Worm (Caenorhabditis elegans): ENCODE measurements around the gene T24A6.7.

DNA sequence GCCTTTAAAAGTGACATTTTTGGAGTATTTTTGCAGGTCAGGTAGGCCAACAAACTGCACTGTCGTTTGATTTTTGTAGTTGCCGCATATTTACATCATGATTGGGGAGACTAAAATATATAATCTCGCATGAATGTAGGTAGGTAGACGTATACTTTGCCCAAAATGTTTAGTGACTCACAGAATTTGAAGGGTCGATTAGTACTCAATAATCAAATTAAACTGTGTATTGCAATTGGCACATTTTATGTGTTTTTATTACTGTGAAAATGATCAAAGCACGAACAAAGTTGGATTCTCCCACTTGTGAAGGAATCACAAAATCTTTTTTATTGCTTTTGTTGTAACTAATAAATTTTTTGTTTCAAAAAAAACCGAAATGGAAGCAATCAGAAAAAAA is 28.2 kb upstream of the T24A6.7 start, which contains the start of gene C07G3.15:
- TF ChIP-seq W03F9.2 (tag; optimal IDR thresholded peaks at IDR 0.05) (no peak), dao-5 (tag; optimal IDR thresholded peaks at IDR 0.05) (no peak), him-1 (tag; optimal IDR thresholded peaks at IDR 0.05) (no peak)

All from whole organism, L4/young adult.